Worm (Caenorhabditis elegans) whole organism, L1 larva: ENCODE data around the gene rpac-19.
A peak's percentile ranks its signal among the peaks of the same experiment; 100 is the strongest.

Source experiments
- C16A3.4 ChIP-seq: fragments of 150-350 bp; optimal IDR thresholded peaks from 2 replicates; lab custom pipeline; 2014; ENCODE audit warnings: missing biosample characterization, missing genetic modification characterization
- C34B4.2 ChIP-seq: sonication (generic microtip); optimal IDR thresholded peaks from 2 replicates; lab custom pipeline; 2017; ENCODE audit warnings: mild to moderate bottlenecking, missing genetic modification characterization, missing compliant biosample characterization
- F16B12.6 ChIP-seq: fragments of 150-350 bp; optimal IDR thresholded peaks from 2 replicates; lab custom pipeline; 2014; ENCODE audit warnings: missing biosample characterization, missing genetic modification characterization
- aha-1 ChIP-seq: fragments of 150-350 bp; optimal IDR thresholded peaks from 2 replicates; lab custom pipeline; 2014; ENCODE audit warnings: missing biosample characterization, missing genetic modification characterization
- ama-1 ChIP-seq: fragments of 150-350 bp; optimal IDR thresholded peaks from 2 replicates; lab custom pipeline; 2014
- blmp-1 ChIP-seq: fragments of 150-350 bp; optimal IDR thresholded peaks from 2 replicates; lab custom pipeline; 2014; ENCODE audit warnings: missing biosample characterization, missing genetic modification characterization
- ceh-63 ChIP-seq: fragments of 200-800 bp; sonication (Bioruptor generic); optimal IDR thresholded peaks from 2 replicates; lab custom pipeline; 2018; ENCODE audit warnings: mild to moderate bottlenecking, missing genetic modification characterization, missing compliant biosample characterization
- ceh-82 ChIP-seq, 3 experiments: fragments of 150-350 bp in 1 of 3; sonication (generic microtip) in 2 of 3; optimal IDR thresholded peaks; 2 replicates each; lab custom pipeline; 2014 to 2017; ENCODE audit warnings: missing biosample characterization in 3 of 3, missing genetic modification characterization in 3 of 3
- ces-1 ChIP-seq: fragments of 150-350 bp; optimal IDR thresholded peaks from 2 replicates; lab custom pipeline; 2014; ENCODE audit warnings: missing biosample characterization, missing genetic modification reagents, missing genetic modification characterization
- dsc-1 ChIP-seq: sonication (generic microtip); optimal IDR thresholded peaks from 2 replicates; lab custom pipeline; 2016; ENCODE audit warnings: mild to moderate bottlenecking, missing genetic modification characterization, missing compliant biosample characterization
- efl-1 ChIP-seq, 4 experiments: fragments of 150-350 bp; optimal IDR thresholded peaks in 3 of 4; peaks in 1 of 4; 1 replicate in 1 of 4; 2 replicates in 3 of 4; lab custom pipeline; 2014; ENCODE audit warnings: missing biosample characterization in 2 of 4, missing genetic modification characterization in 2 of 4, missing genetic modification reagents in 2 of 4
- elt-2 ChIP-seq: sonication (generic microtip); optimal IDR thresholded peaks from 2 replicates; lab custom pipeline; 2016; ENCODE audit warnings: missing genetic modification characterization, mild to moderate bottlenecking, inconsistent platforms, missing compliant biosample characterization, missing genetic modification reagents
- elt-3 ChIP-seq, 6 experiments: fragments of 150-350 bp in 1 of 6; sonication (generic microtip); optimal IDR thresholded peaks; 2 replicates each; lab custom pipeline; 2017 to 2018; ENCODE audit warnings: missing biosample characterization in 6 of 6, missing genetic modification characterization in 6 of 6, inconsistent platforms in 1 of 6
- fkh-8 ChIP-seq: sonication (generic microtip); optimal IDR thresholded peaks from 2 replicates; lab custom pipeline; 2016; ENCODE audit warnings: mild to moderate bottlenecking, missing genetic modification characterization, missing compliant biosample characterization
- grh-1 ChIP-seq: fragments of 200-800 bp; sonication (Bioruptor generic); IDR thresholded peaks from 2 replicates; pipeline ENCODE4 v1.3.6; 2022; ENCODE audit warnings: missing genetic modification reagents, missing genetic modification characterization, missing compliant biosample characterization
- hlh-4 ChIP-seq: sonication (generic microtip); optimal IDR thresholded peaks from 2 replicates; lab custom pipeline; 2016; ENCODE audit warnings: mild to moderate bottlenecking, missing genetic modification characterization, missing compliant biosample characterization
- hpl-2 ChIP-seq: fragments of 150-350 bp; optimal IDR thresholded peaks from 2 replicates; lab custom pipeline; 2014; ENCODE audit warnings: missing biosample characterization, missing genetic modification reagents, missing genetic modification characterization
- lin-14 ChIP-seq: fragments of 200-800 bp; sonication (Bioruptor generic); optimal IDR thresholded peaks from 2 replicates; lab custom pipeline; 2018; ENCODE audit warnings: mild to moderate bottlenecking, missing genetic modification characterization, moderate library complexity, missing compliant biosample characterization
- lin-15B ChIP-seq: fragments of 150-350 bp; sonication (generic microtip); optimal IDR thresholded peaks from 3 replicates; lab custom pipeline; 2014; ENCODE audit warnings: missing biosample characterization, missing genetic modification characterization
- lin-35 ChIP-seq, 2 experiments: fragments of 150-350 bp; optimal IDR thresholded peaks; 2 replicates each; lab custom pipeline; 2014; ENCODE audit warnings: missing biosample characterization in 2 of 2, missing genetic modification characterization in 2 of 2, missing genetic modification reagents in 2 of 2
- lin-39 ChIP-seq: fragments of 150-350 bp; optimal IDR thresholded peaks from 2 replicates; lab custom pipeline; 2014; ENCODE audit warnings: missing biosample characterization, missing genetic modification reagents, missing genetic modification characterization
- mab-9 ChIP-seq: fragments of 200-800 bp; sonication (Bioruptor generic); IDR thresholded peaks from 2 replicates; pipeline ENCODE4 v1.3.6; 2022; ENCODE audit warnings: missing genetic modification reagents, missing genetic modification characterization, missing compliant biosample characterization
- nhr-12 ChIP-seq: sonication (generic microtip); optimal IDR thresholded peaks from 2 replicates; lab custom pipeline; 2017; ENCODE audit warnings: missing biosample characterization, missing genetic modification characterization
- nhr-20 ChIP-seq: sonication (generic microtip); optimal IDR thresholded peaks from 2 replicates; lab custom pipeline; 2016; ENCODE audit warnings: mild to moderate bottlenecking, missing genetic modification characterization, missing compliant biosample characterization
- nhr-28 ChIP-seq: fragments of 150-350 bp; optimal IDR thresholded peaks from 2 replicates; lab custom pipeline; 2014; ENCODE audit warnings: missing biosample characterization, missing genetic modification characterization
- nhr-47 ChIP-seq: sonication (generic microtip); optimal IDR thresholded peaks from 2 replicates; lab custom pipeline; 2016; ENCODE audit warnings: mild to moderate bottlenecking, missing genetic modification characterization, moderate library complexity, missing compliant biosample characterization
- nhr-71 ChIP-seq: sonication (generic microtip); optimal IDR thresholded peaks from 2 replicates; lab custom pipeline; 2016; ENCODE audit warnings: mild to moderate bottlenecking, missing genetic modification characterization, moderate library complexity, missing compliant biosample characterization
- nhr-77 ChIP-seq: fragments of 150-350 bp; optimal IDR thresholded peaks from 2 replicates; lab custom pipeline; 2014; ENCODE audit warnings: missing biosample characterization, missing genetic modification characterization
- nhr-84 ChIP-seq: sonication (generic microtip); optimal IDR thresholded peaks from 2 replicates; lab custom pipeline; 2017; ENCODE audit warnings: missing biosample characterization, missing genetic modification characterization
- nhr-85 ChIP-seq: sonication (generic microtip); peaks from one replicate; lab custom pipeline; 2016; ENCODE audit warnings: missing genetic modification characterization, inconsistent platforms, missing compliant biosample characterization
- nhr-90 ChIP-seq: sonication (generic microtip); optimal IDR thresholded peaks from 2 replicates; lab custom pipeline; 2016; ENCODE audit warnings: mild to moderate bottlenecking, missing genetic modification characterization, missing compliant biosample characterization; ENCODE audit not compliant: poor library complexity
- rnt-1 ChIP-seq: sonication (generic microtip); optimal IDR thresholded peaks from 2 replicates; lab custom pipeline; 2016; ENCODE audit warnings: mild to moderate bottlenecking, missing genetic modification characterization, moderate library complexity, missing compliant biosample characterization
- snpc-4 ChIP-seq: fragments of 150-350 bp; optimal IDR thresholded peaks from 2 replicates; lab custom pipeline; 2014; ENCODE audit warnings: missing biosample characterization, missing genetic modification characterization
- snu-23 ChIP-seq: sonication (generic microtip); optimal IDR thresholded peaks from 2 replicates; lab custom pipeline; 2016; ENCODE audit warnings: missing genetic modification characterization, missing compliant biosample characterization
- sox-4 ChIP-seq: sonication (generic microtip); optimal IDR thresholded peaks from 2 replicates; lab custom pipeline; 2016; ENCODE audit warnings: missing genetic modification characterization, missing compliant biosample characterization
- sptf-1 ChIP-seq: fragments of 150-350 bp; optimal IDR thresholded peaks from 2 replicates; lab custom pipeline; 2014; ENCODE audit warnings: missing biosample characterization, missing genetic modification characterization
- sup-37 ChIP-seq: fragments of 200-800 bp; sonication (Bioruptor generic); optimal IDR thresholded peaks from 2 replicates; lab custom pipeline; 2018; ENCODE audit warnings: mild to moderate bottlenecking, missing genetic modification characterization, missing compliant biosample characterization
- swsn-7 ChIP-seq: sonication (generic microtip); optimal IDR thresholded peaks from 2 replicates; lab custom pipeline; 2016; ENCODE audit warnings: missing genetic modification characterization, missing compliant biosample characterization
- tlp-1 ChIP-seq: fragments of 150-350 bp; optimal IDR thresholded peaks from 2 replicates; lab custom pipeline; 2014; ENCODE audit warnings: missing biosample characterization, missing genetic modification characterization
- unc-130 ChIP-seq: fragments of 150-350 bp; optimal IDR thresholded peaks from 2 replicates; lab custom pipeline; 2017; ENCODE audit warnings: missing biosample characterization, missing genetic modification characterization, inconsistent platforms
- unc-62 ChIP-seq: fragments of 150-350 bp; optimal IDR thresholded peaks from 2 replicates; lab custom pipeline; 2014; ENCODE audit warnings: missing biosample characterization, missing genetic modification reagents, missing genetic modification characterization
- unc-86 ChIP-seq: sonication (generic microtip); optimal IDR thresholded peaks from 2 replicates; lab custom pipeline; 2016; ENCODE audit warnings: missing genetic modification characterization, missing compliant biosample characterization
- xbp-1 ChIP-seq: sonication (generic microtip); optimal IDR thresholded peaks from 2 replicates; lab custom pipeline; 2016; ENCODE audit warnings: missing genetic modification characterization, missing compliant biosample characterization
- ztf-11 ChIP-seq, 2 experiments: sonication (generic microtip); optimal IDR thresholded peaks; 2 replicates each; lab custom pipeline; 2016 to 2017; ENCODE audit warnings: missing genetic modification characterization in 2 of 2, missing biosample characterization in 1 of 2, missing compliant biosample characterization in 1 of 2

rpac-19 gene

ce11 chrIII:9629855-9630254 lies at the start of gene rpac-19 (continued):
- TF ChIP-seq ztf-11 (tag; optimal IDR thresholded peaks at IDR 0.05; lab: Kevin White, UChicago) (peak in 1 of 2 experiments; percentile 45), aha-1 (no peak), efl-1 (optimal IDR thresholded peaks at IDR 0.05; lab: Kevin White, UChicago) (peak; percentile 48 to 70), efl-1 (GFP tag; optimal IDR thresholded peaks at IDR 0.05 in 1 of 2; lab: Kevin White, UChicago) (peak; percentile 63 to 98), lin-39 (tag; lab: Kevin White, UChicago) (peak; percentile 4), swsn-7 (tag; lab: Kevin White, UChicago) (peak; percentile 67), C34B4.2 (tag; lab: Kevin White, UChicago) (no peak), unc-86 (tag; lab: Kevin White, UChicago) (peak; percentile 40), unc-62 (GFP tag; lab: Kevin White, UChicago) (no peak), nhr-20 (tag; lab: Kevin White, UChicago) (peak; percentile 47), snpc-4 (tag; lab: Kevin White, UChicago) (peak; percentile 39), mab-9 (no peak), sup-37 (GFP tag; lab: Kevin White, UChicago) (no peak), elt-2 (peak; percentile 22), ama-1 (lab: Kevin White, UChicago) (peak; percentile 87), nhr-28 (tag; lab: Kevin White, UChicago) (no peak), ceh-63 (GFP tag; lab: Kevin White, UChicago) (no peak), fkh-8 (tag; lab: Kevin White, UChicago) (peak; percentile 2), blmp-1 (tag; lab: Kevin White, UChicago) (peak; percentile 72), F16B12.6 (tag; lab: Kevin White, UChicago) (peak; percentile 28), hpl-2 (GFP tag; lab: Kevin White, UChicago) (no peak), ceh-82 (tag; optimal IDR thresholded peaks at IDR 0.05; lab: Kevin White, UChicago) (peak; percentile 10 to 18 (median 14)), nhr-77 (tag; lab: Kevin White, UChicago) (no peak)
- TF ChIP-seq, all 84 proteins: peak for 39

- peak; percentile 56 for TF ChIP-seq nhr-85 (tag; lab: Kevin White, UChicago)
- TF ChIP-seq sox-4 (tag; lab: Kevin White, UChicago) = no peak
- TF ChIP-seq elt-3 (tag; optimal IDR thresholded peaks at IDR 0.05; lab: Kevin White, UChicago) = peak in 3 of 6 experiments; percentile 23 to 47 (median 33)
These were observed 49.1 kb upstream of the rpac-19 start, which contains the start of gene ugt-60 for ce11 chrIII:9678819-9679218. ugt-60 (minus strand) TSS chrIII:9679051.

ce11 chrIII:9669546-9669945 lies 39.9 kb upstream of the rpac-19 start:
- no peak for TF ChIP-seq hpl-2 (GFP tag; lab: Kevin White, UChicago)
- TF ChIP-seq mab-9 = no peak
- TF ChIP-seq fkh-8 (tag; lab: Kevin White, UChicago) = peak; percentile 59
- TF ChIP-seq elt-2 = no peak
- no peak for TF ChIP-seq sox-4 (tag; lab: Kevin White, UChicago)
- peak; percentile 71 for TF ChIP-seq nhr-71 (tag; lab: Kevin White, UChicago)
- TF ChIP-seq grh-1 (GFP tag; lab: Robert Waterston, UW) = no peak
- no peak for TF ChIP-seq ama-1 (lab: Kevin White, UChicago)
- no peak for TF ChIP-seq C16A3.4 (tag; lab: Kevin White, UChicago)
- no peak for TF ChIP-seq swsn-7 (tag; lab: Kevin White, UChicago)
- no peak for TF ChIP-seq xbp-1 (tag; lab: Kevin White, UChicago)
- TF ChIP-seq nhr-12 (tag; lab: Kevin White, UChicago) = no peak
- TF ChIP-seq dsc-1 (tag; lab: Kevin White, UChicago) = peak; percentile 70
- no peak for TF ChIP-seq lin-39 (tag; lab: Kevin White, UChicago)
- TF ChIP-seq nhr-28 (tag; lab: Kevin White, UChicago) = no peak
- TF ChIP-seq sptf-1 (tag; lab: Kevin White, UChicago) = no peak
- no peak for TF ChIP-seq hlh-4 (tag; lab: Kevin White, UChicago)
- no peak for TF ChIP-seq lin-14
- TF ChIP-seq unc-130 (tag; lab: Kevin White, UChicago) = no peak
- no peak for TF ChIP-seq lin-15B
- TF ChIP-seq nhr-84 (tag; lab: Kevin White, UChicago) = no peak
- peak; percentile 44 for TF ChIP-seq nhr-47 (tag; lab: Kevin White, UChicago)
- TF ChIP-seq rnt-1 (tag; lab: Kevin White, UChicago) = no peak
- no peak for TF ChIP-seq tlp-1 (tag; lab: Kevin White, UChicago)
- TF ChIP-seq snu-23 = no peak
- TF ChIP-seq ces-1 = no peak
- no peak for TF ChIP-seq lin-35 (GFP tag; optimal IDR thresholded peaks at IDR 0.05; lab: Kevin White, UChicago)
- TF ChIP-seq nhr-90 (tag; lab: Kevin White, UChicago) = no peak
